Fruit fly (Drosophila melanogaster) whole organism, embryonic: ENCODE measurements around the gene Tango2.

Experiments
- CG12071 ChIP-seq: fragments of 200-800 bp; sonication (Bioruptor generic); optimal IDR thresholded peaks from 3 replicates; lab custom pipeline; 2018; ENCODE audit warnings: missing biosample characterization, mild to moderate bottlenecking, missing genetic modification characterization
- CG16779 ChIP-seq: fragments of 200-800 bp; sonication (Bioruptor generic); IDR thresholded peaks from 2 replicates; pipeline ENCODE4 v1.3.6; 2022; ENCODE audit warnings: missing biosample characterization, missing genetic modification characterization
- CG3726 ChIP-seq: fragments of 200-800 bp; sonication (Bioruptor generic); IDR thresholded peaks from 3 replicates; pipeline ENCODE4, ENCODE4 v1.3.6; 2022; ENCODE audit warnings: missing biosample characterization, missing genetic modification characterization
- CG9817 ChIP-seq: fragments of 200-800 bp; sonication (Bioruptor generic); optimal IDR thresholded peaks from 2 replicates; lab custom pipeline; 2018; ENCODE audit warnings: missing biosample characterization, mild to moderate bottlenecking, missing genetic modification characterization, moderate library complexity
- Drgx ChIP-seq: fragments of 200-800 bp; sonication (Bioruptor generic); IDR thresholded peaks from 2 replicates; pipeline ENCODE4 v1.3.6; 2022; ENCODE audit warnings: missing biosample characterization, missing genetic modification characterization
- Ets65A ChIP-seq: fragments of 200-800 bp; sonication (Bioruptor generic); peaks from one replicate; lab custom pipeline; 2016; ENCODE audit warnings: missing biosample characterization, missing genetic modification characterization

DNA sequence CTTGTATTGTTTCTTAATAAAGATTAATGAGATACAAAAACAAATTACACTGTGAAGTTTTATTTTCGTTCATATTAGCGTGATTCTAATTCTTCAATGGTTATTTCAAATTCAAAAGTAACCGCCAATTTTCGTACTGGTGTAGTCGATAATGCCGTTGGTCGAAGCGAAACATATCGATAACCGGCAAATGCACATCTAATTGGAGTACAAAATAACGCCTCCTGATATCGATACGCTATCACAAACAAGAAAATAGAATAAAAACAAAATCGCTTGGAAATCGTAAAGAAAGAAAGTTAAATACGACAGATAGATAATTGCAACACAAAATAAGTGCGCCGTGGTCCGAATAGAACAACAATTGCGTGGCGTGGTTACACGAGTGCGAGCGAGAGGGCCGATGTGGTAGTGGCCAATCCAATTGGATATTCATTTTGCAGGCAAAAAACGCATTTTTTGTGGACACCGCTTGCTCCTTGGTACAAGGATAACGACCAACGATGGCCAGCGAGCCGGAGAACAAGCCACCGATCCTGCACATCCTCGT, 10.8 kb upstream of the Tango2 start:
- TF ChIP-seq Ets65A (GFP tag; lab: Kevin White, UChicago) = no peak
- no peak for TF ChIP-seq CG12071
- no peak for TF ChIP-seq CG16779 (GFP tag; lab: Robert Waterston, UW)
- TF ChIP-seq CG9817 (tag; lab: Kevin White, UChicago) = no peak
- no peak for TF ChIP-seq Drgx (GFP tag; lab: Robert Waterston, UW)
- no peak for TF ChIP-seq CG3726 (GFP tag; lab: Robert Waterston, UW)
